Worm (Caenorhabditis elegans) whole organism, L2 larva: ENCODE data around the gene mrps-22.
A peak's percentile ranks its signal among the peaks of the same experiment; 100 is the strongest.

ENCODE experiments used
- C34F6.9 ChIP-seq: fragments of 150-350 bp; optimal IDR thresholded peaks from 2 replicates; lab custom pipeline; 2014; ENCODE audit warnings: missing biosample characterization, missing genetic modification characterization
- F13H6.1 ChIP-seq: sonication (generic microtip); optimal IDR thresholded peaks from 2 replicates; lab custom pipeline; 2016; ENCODE audit warnings: missing genetic modification characterization, missing compliant biosample characterization
- R02D3.7 ChIP-seq: fragments of 150-350 bp; optimal IDR thresholded peaks from 2 replicates; lab custom pipeline; 2014; ENCODE audit warnings: missing biosample characterization, missing genetic modification characterization
- ZK546.5 ChIP-seq: sonication (generic microtip); optimal IDR thresholded peaks from 2 replicates; lab custom pipeline; 2017; ENCODE audit warnings: missing biosample characterization, missing genetic modification characterization
- ceh-16 ChIP-seq: fragments of 150-350 bp; optimal IDR thresholded peaks from 2 replicates; lab custom pipeline; 2014; ENCODE audit warnings: missing biosample characterization, missing genetic modification characterization
- ceh-82 ChIP-seq: fragments of 150-350 bp; optimal IDR thresholded peaks from 2 replicates; lab custom pipeline; 2014; ENCODE audit warnings: missing biosample characterization, missing genetic modification characterization
- dmd-4 ChIP-seq: sonication (generic microtip); optimal IDR thresholded peaks from 2 replicates; lab custom pipeline; 2017; ENCODE audit warnings: missing biosample characterization, missing genetic modification characterization
- egl-27 ChIP-seq: sonication (generic microtip); optimal IDR thresholded peaks from 3 replicates; lab custom pipeline; 2017; ENCODE audit warnings: missing biosample characterization, missing genetic modification reagents, missing genetic modification characterization
- elt-1 ChIP-seq: fragments of 150-350 bp; optimal IDR thresholded peaks from 2 replicates; lab custom pipeline; 2014; ENCODE audit warnings: missing biosample characterization, missing genetic modification characterization
- elt-3 ChIP-seq: sonication (generic microtip); optimal IDR thresholded peaks from 2 replicates; lab custom pipeline; 2017; ENCODE audit warnings: missing biosample characterization, missing genetic modification characterization
- fos-1 ChIP-seq: fragments of 150-350 bp; optimal IDR thresholded peaks from 2 replicates; lab custom pipeline; 2014; ENCODE audit warnings: missing biosample characterization, missing genetic modification characterization
- gmeb-1 ChIP-seq: fragments of 150-350 bp; optimal IDR thresholded peaks from 2 replicates; lab custom pipeline; 2014; ENCODE audit warnings: missing biosample characterization, missing genetic modification characterization
- lin-11 ChIP-seq: fragments of 150-350 bp; sonication (generic microtip); optimal IDR thresholded peaks from 2 replicates; lab custom pipeline; 2014; ENCODE audit warnings: missing biosample characterization, missing genetic modification characterization, inconsistent platforms, mixed read lengths
- lin-13 ChIP-seq: fragments of 150-350 bp; optimal IDR thresholded peaks from 2 replicates; lab custom pipeline; 2014; ENCODE audit warnings: missing biosample characterization, missing genetic modification reagents, missing genetic modification characterization
- lin-39 ChIP-seq: fragments of 150-350 bp; optimal IDR thresholded peaks from 2 replicates; lab custom pipeline; 2014; ENCODE audit warnings: missing biosample characterization, missing genetic modification reagents, missing genetic modification characterization
- lsy-2 ChIP-seq, 2 experiments: fragments of 150-350 bp in 1 of 2; sonication (generic microtip) in 1 of 2; optimal IDR thresholded peaks; 2 replicates each; lab custom pipeline; 2014 to 2017; ENCODE audit warnings: missing biosample characterization in 2 of 2, missing genetic modification characterization in 2 of 2
- mbf-1 ChIP-seq: sonication (generic microtip); optimal IDR thresholded peaks from 2 replicates; lab custom pipeline; 2017; ENCODE audit warnings: missing biosample characterization, missing genetic modification characterization
- mdl-1 ChIP-seq, 2 experiments: fragments of 150-350 bp in 1 of 2; sonication (generic microtip) in 1 of 2; optimal IDR thresholded peaks; 2 replicates each; lab custom pipeline; 2017; ENCODE audit warnings: missing biosample characterization in 2 of 2, missing genetic modification characterization in 2 of 2
- nhr-12 ChIP-seq: fragments of 150-350 bp; optimal IDR thresholded peaks from 2 replicates; lab custom pipeline; 2014; ENCODE audit warnings: missing biosample characterization, missing genetic modification characterization
- nhr-237 ChIP-seq: fragments of 150-350 bp; optimal IDR thresholded peaks from 2 replicates; lab custom pipeline; 2014; ENCODE audit warnings: missing biosample characterization, missing genetic modification characterization
- nhr-25 ChIP-seq: fragments of 150-350 bp; sonication (generic microtip); optimal IDR thresholded peaks from 3 replicates; lab custom pipeline; 2014; ENCODE audit warnings: missing biosample characterization, missing genetic modification characterization
- nhr-77 ChIP-seq: fragments of 150-350 bp; optimal IDR thresholded peaks from 2 replicates; lab custom pipeline; 2014; ENCODE audit warnings: missing biosample characterization, missing genetic modification characterization
- peb-1 ChIP-seq: fragments of 150-350 bp; optimal IDR thresholded peaks from 2 replicates; lab custom pipeline; 2014; ENCODE audit warnings: missing biosample characterization, missing genetic modification characterization
- sma-3 ChIP-seq: sonication (generic microtip); optimal IDR thresholded peaks from 2 replicates; lab custom pipeline; 2016; ENCODE audit warnings: missing genetic modification reagents, missing genetic modification characterization, missing compliant biosample characterization
- sma-9 ChIP-seq, 2 experiments: fragments of 150-350 bp in 1 of 2; sonication (generic microtip) in 1 of 2; optimal IDR thresholded peaks; 2 replicates each; lab custom pipeline; 2014 to 2016; ENCODE audit warnings: missing genetic modification characterization in 2 of 2, mild to moderate bottlenecking in 1 of 2, missing biosample characterization in 1 of 2, missing compliant biosample characterization in 1 of 2, missing genetic modification reagents in 1 of 2, moderate library complexity in 1 of 2
- unc-39 ChIP-seq: fragments of 150-350 bp; optimal IDR thresholded peaks from 2 replicates; lab custom pipeline; 2014; ENCODE audit warnings: missing biosample characterization, missing genetic modification characterization
- unc-55 ChIP-seq: fragments of 150-350 bp; sonication (generic microtip); optimal IDR thresholded peaks from 3 replicates; lab custom pipeline; 2014; ENCODE audit warnings: missing biosample characterization, missing genetic modification reagents, missing genetic modification characterization
- unc-62 ChIP-seq: fragments of 150-350 bp; optimal IDR thresholded peaks from 2 replicates; lab custom pipeline; 2014; ENCODE audit warnings: missing biosample characterization, missing genetic modification reagents, missing genetic modification characterization
- zag-1 ChIP-seq: fragments of 150-350 bp; optimal IDR thresholded peaks from 2 replicates; lab custom pipeline; 2014; ENCODE audit warnings: missing biosample characterization, missing genetic modification characterization
- ztf-1 ChIP-seq: fragments of 200-800 bp; sonication (Bioruptor generic); conservative IDR thresholded peaks from 2 replicates; pipeline ENCODE4 v1.3.6; 2022; ENCODE audit warnings: missing genetic modification characterization, missing compliant biosample characterization
- ztf-11 ChIP-seq: sonication (generic microtip); optimal IDR thresholded peaks from 2 replicates; lab custom pipeline; 2017; ENCODE audit warnings: missing biosample characterization, missing genetic modification characterization
- ztf-4 ChIP-seq: fragments of 150-350 bp; optimal IDR thresholded peaks from 2 replicates; lab custom pipeline; 2014; ENCODE audit warnings: missing biosample characterization, missing genetic modification characterization

Gene mrps-22

DNA sequence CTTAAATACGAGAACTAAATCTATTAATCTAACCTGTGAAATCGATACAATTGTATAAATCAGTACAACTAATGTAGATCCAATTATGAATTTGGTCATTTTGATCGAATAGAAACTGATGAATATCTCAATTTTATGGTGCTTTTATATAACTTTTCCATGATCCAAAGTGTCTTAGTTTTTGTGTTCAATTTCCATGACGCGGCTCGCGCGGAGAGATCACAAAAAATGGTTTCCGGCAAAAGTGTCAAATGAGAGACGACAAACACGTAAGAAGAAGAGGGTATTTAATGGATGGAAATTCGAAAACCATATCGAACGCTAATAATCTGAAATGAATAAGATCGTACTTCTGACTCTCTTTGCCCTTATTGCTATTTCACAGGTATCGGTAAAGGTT lies 17.8 kb upstream of the mrps-22 start, which contains the start of the genes C06A1.6 and C06A1.7:
TSS of gene C06A1.6 (minus strand) at position 101 of the 400 bp plus-strand sequence.
TSS of gene C06A1.7 (plus strand) at position 314 of the 400 bp plus-strand sequence.
- TF ChIP-seq lin-11 (tag; lab: Kevin White, UChicago), result no peak
- TF ChIP-seq lsy-2 (tag; optimal IDR thresholded peaks at IDR 0.05; lab: Kevin White, UChicago), result no peak
- no peak for TF ChIP-seq fos-1 (tag; lab: Kevin White, UChicago)
- no peak for TF ChIP-seq nhr-12 (tag; lab: Kevin White, UChicago)
- no peak for TF ChIP-seq ztf-4 (tag; lab: Kevin White, UChicago)
- TF ChIP-seq zag-1, result no peak
- TF ChIP-seq gmeb-1, result no peak
- TF ChIP-seq egl-27, result no peak
- TF ChIP-seq nhr-25 (tag; lab: Kevin White, UChicago), result no peak
- no peak for TF ChIP-seq F13H6.1 (tag; lab: Kevin White, UChicago)
- TF ChIP-seq ZK546.5 (tag; lab: Kevin White, UChicago), result no peak

ce11 chrII:10566458-10566857 lies 16.0 kb upstream of the mrps-22 start:
- TF ChIP-seq nhr-77 (tag; lab: Kevin White, UChicago) (no peak), unc-39 (tag; lab: Kevin White, UChicago) (no peak), fos-1 (tag; lab: Kevin White, UChicago) (no peak), ztf-4 (tag; lab: Kevin White, UChicago) (no peak), sma-3 (GFP tag; lab: Kevin White, UChicago) (no peak)

- no peak for TF ChIP-seq ceh-82
- no peak for TF ChIP-seq ceh-16
- no peak for TF ChIP-seq unc-55
- TF ChIP-seq lsy-2 (tag; optimal IDR thresholded peaks at IDR 0.05; lab: Kevin White, UChicago), result peak in 1 of 2 experiments; percentile 19
- TF ChIP-seq mbf-1 (tag; lab: Kevin White, UChicago), result no peak
- TF ChIP-seq lin-13 (GFP tag; lab: Kevin White, UChicago), result no peak
- TF ChIP-seq sma-9 (GFP tag; optimal IDR thresholded peaks at IDR 0.05; lab: Kevin White, UChicago), result peak; percentile 55
- no peak for TF ChIP-seq sma-9 (tag; optimal IDR thresholded peaks at IDR 0.05; lab: Kevin White, UChicago)
- no peak for TF ChIP-seq unc-62 (GFP tag; lab: Kevin White, UChicago)
Measured at ce11 chrII:10569498-10569897, 12.9 kb upstream of the mrps-22 start.

DNA sequence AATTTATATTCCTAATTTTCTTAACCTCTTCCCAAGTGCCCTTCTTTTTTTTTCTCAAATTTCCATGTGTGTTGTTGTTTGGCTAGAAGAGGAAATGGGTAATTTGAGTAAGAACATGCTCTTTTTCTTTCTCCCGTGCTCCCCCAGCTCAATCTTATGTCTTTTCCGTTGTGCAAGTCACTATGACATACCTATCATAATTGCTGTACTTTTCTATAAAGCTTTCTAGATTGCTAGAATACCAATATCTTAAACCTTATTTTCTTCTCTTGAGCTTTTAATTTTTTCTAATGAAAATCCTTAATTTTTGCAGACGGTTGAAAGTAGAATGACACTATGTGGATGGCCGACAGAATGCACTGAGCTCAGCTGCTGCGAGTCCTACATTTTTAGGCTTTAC lies 12.1 kb upstream of the mrps-22 start, which contains the start of gene txt-13:
TSS of gene txt-13 (plus strand) at position 301 of the 400 bp plus-strand sequence.
- TF ChIP-seq elt-3 (tag; lab: Kevin White, UChicago) (no peak), ceh-16 (no peak), ztf-1 (GFP tag; lab: Robert Waterston, UW) (no peak), ceh-82 (no peak), mdl-1 (tag; optimal IDR thresholded peaks at IDR 0.05; lab: Kevin White, UChicago) (no peak)
- TF ChIP-seq, all 48 proteins: peak for 0

- TF ChIP-seq C34F6.9 (tag; lab: Kevin White, UChicago) (no peak), unc-39 (tag; lab: Kevin White, UChicago) (no peak), zag-1 (no peak), nhr-237 (no peak), nhr-25 (tag; lab: Kevin White, UChicago) (no peak), elt-1 (tag; lab: Kevin White, UChicago) (no peak), lin-13 (GFP tag; lab: Kevin White, UChicago) (no peak), sma-3 (GFP tag; lab: Kevin White, UChicago) (no peak), dmd-4 (no peak)
- TF ChIP-seq, all 48 proteins: peak for 0
Measured at ce11 chrII:10571967-10572366, 10.5 kb upstream of the mrps-22 start, which contains the start of gene C06A1.3. TSS of gene C06A1.3 (plus strand) at chrII:10572267.

DNA sequence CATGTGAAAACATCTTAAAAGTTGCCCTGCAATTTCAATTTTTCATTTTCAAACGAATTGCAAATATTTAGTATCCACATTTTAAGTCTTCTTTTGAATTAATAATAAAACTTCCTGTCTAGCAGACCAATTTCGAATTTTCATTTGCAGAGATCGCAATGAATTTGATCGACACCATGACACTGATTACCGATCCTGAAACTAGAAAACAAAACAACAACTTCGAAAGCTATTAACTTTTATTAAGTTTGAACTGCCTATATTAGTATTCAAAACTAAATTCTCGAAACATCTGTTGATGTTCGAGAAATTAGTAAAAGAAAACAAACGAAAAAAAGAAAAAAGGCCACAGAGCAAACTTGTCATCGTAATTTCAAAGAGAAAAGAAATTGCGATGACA lies 8.2 kb upstream of the mrps-22 start:
- TF ChIP-seq fos-1 (tag; lab: Kevin White, UChicago) (no peak), ztf-11 (tag; lab: Kevin White, UChicago) (no peak), lsy-2 (tag; optimal IDR thresholded peaks at IDR 0.05; lab: Kevin White, UChicago) (no peak), nhr-77 (tag; lab: Kevin White, UChicago) (no peak), R02D3.7 (tag; lab: Kevin White, UChicago) (no peak), peb-1 (tag; lab: Kevin White, UChicago) (no peak), mbf-1 (tag; lab: Kevin White, UChicago) (no peak), lin-39 (tag; lab: Kevin White, UChicago) (no peak), elt-1 (tag; lab: Kevin White, UChicago) (no peak), ceh-16 (no peak), mdl-1 (tag; optimal IDR thresholded peaks at IDR 0.05; lab: Kevin White, UChicago) (no peak)
